Fruit fly (Drosophila melanogaster) whole organism: Measurements from ENCODE around the gene CG45081.
A peak's percentile ranks its signal among the peaks of the same experiment; 100 is the strongest.

Source experiments
- CG8478 ChIP-seq: fragments of >200 bp; optimal IDR thresholded peaks from 2 replicates; lab custom pipeline; 2018; ENCODE audit warnings: inconsistent platforms
- Dll ChIP-seq: fragments of >200 bp; optimal IDR thresholded peaks from 2 replicates; lab custom pipeline; 2017
- EcR ChIP-seq, 2 experiments: fragments of >200 bp; optimal IDR thresholded peaks; 2 replicates each; lab custom pipeline; 2017; ENCODE audit warnings: missing biosample characterization in 2 of 2, missing genetic modification characterization in 2 of 2, missing genetic modification reagents in 2 of 2
- pan ChIP-seq: fragments of >200 bp; optimal IDR thresholded peaks from 2 replicates; lab custom pipeline; 2017
- psq ChIP-seq: fragments of >200 bp; optimal IDR thresholded peaks from 2 replicates; lab custom pipeline; 2017
- usp ChIP-seq: fragments of >200 bp; optimal IDR thresholded peaks from 2 replicates; lab custom pipeline; 2017; ENCODE audit warnings: missing biosample characterization, missing genetic modification characterization, mixed read lengths

The CG45081 gene

dm6 chr3L:19234922-19235702 lies 30.7 kb upstream of the CG45081 start, which contains the start of gene fz2:
Gene fz2 (minus strand): TSS chr3L:19235373.
- TF ChIP-seq usp (GFP tag; lab: Kevin White, UChicago) (no peak), pan (lab: Kevin White, UChicago) (no peak), Dll (lab: Kevin White, UChicago) (no peak), EcR (GFP tag; optimal IDR thresholded peaks at IDR 0.05; lab: Kevin White, UChicago) (no peak), CG8478 (lab: Kevin White, UChicago) (no peak), psq (lab: Kevin White, UChicago) (no peak)

dm6 chr3L:19236060-19236459 lies 29.8 kb upstream of the CG45081 start, which contains the start of gene CG33647:
Gene CG33647 (plus strand): TSS chr3L:19236360.
- TF ChIP-seq Dll (lab: Kevin White, UChicago) (no peak), CG8478 (lab: Kevin White, UChicago) (no peak), EcR (GFP tag; optimal IDR thresholded peaks at IDR 0.05; lab: Kevin White, UChicago) (no peak), usp (GFP tag; lab: Kevin White, UChicago) (no peak), psq (lab: Kevin White, UChicago) (no peak), pan (lab: Kevin White, UChicago) (no peak)

dm6 chr3L:19236554-19236953 lies 29.3 kb upstream of the CG45081 start:
- no peak for TF ChIP-seq psq (lab: Kevin White, UChicago)
- TF ChIP-seq EcR (GFP tag; optimal IDR thresholded peaks at IDR 0.05; lab: Kevin White, UChicago) = no peak
- no peak for TF ChIP-seq pan (lab: Kevin White, UChicago)
- TF ChIP-seq usp (GFP tag; lab: Kevin White, UChicago) = no peak
- TF ChIP-seq Dll (lab: Kevin White, UChicago) = no peak

- no peak for TF ChIP-seq usp (GFP tag; lab: Kevin White, UChicago)
- no peak for TF ChIP-seq psq (lab: Kevin White, UChicago)
- TF ChIP-seq Dll (lab: Kevin White, UChicago) = no peak
- TF ChIP-seq CG8478 (lab: Kevin White, UChicago) = no peak
- no peak for TF ChIP-seq EcR (GFP tag; optimal IDR thresholded peaks at IDR 0.05; lab: Kevin White, UChicago)
- TF ChIP-seq pan (lab: Kevin White, UChicago) = no peak
Observed at dm6 chr3L:19237780-19238179, 28.1 kb upstream of the CG45081 start.

- TF ChIP-seq usp (GFP tag; lab: Kevin White, UChicago) (no peak), psq (lab: Kevin White, UChicago) (no peak), CG8478 (lab: Kevin White, UChicago) (no peak), Dll (lab: Kevin White, UChicago) (no peak), pan (lab: Kevin White, UChicago) (no peak), EcR (GFP tag; optimal IDR thresholded peaks at IDR 0.05; lab: Kevin White, UChicago) (no peak)
Observed at dm6 chr3L:19251643-19252042, 14.2 kb upstream of the CG45081 start.

- TF ChIP-seq psq (lab: Kevin White, UChicago) (no peak), EcR (GFP tag; optimal IDR thresholded peaks at IDR 0.05; lab: Kevin White, UChicago) (no peak), pan (lab: Kevin White, UChicago) (no peak), usp (GFP tag; lab: Kevin White, UChicago) (no peak), Dll (lab: Kevin White, UChicago) (no peak), CG8478 (lab: Kevin White, UChicago) (no peak)
Observed at dm6 chr3L:19254715-19255428, 11.0 kb upstream of the CG45081 start, which contains the start of the genes mRpL21 and rept. Gene mRpL21 (minus strand): TSS chr3L:19255061. Gene rept (plus strand): TSS chr3L:19255340.

- TF ChIP-seq pan (lab: Kevin White, UChicago) (no peak), psq (lab: Kevin White, UChicago) (no peak), usp (GFP tag; lab: Kevin White, UChicago) (no peak), Dll (lab: Kevin White, UChicago) (no peak), CG8478 (lab: Kevin White, UChicago) (no peak), EcR (GFP tag; optimal IDR thresholded peaks at IDR 0.05; lab: Kevin White, UChicago) (no peak)
Observed at dm6 chr3L:19258199-19258598, 7.7 kb upstream of the CG45081 start.

- TF ChIP-seq EcR (GFP tag; optimal IDR thresholded peaks at IDR 0.05; lab: Kevin White, UChicago) (peak in 1 of 2 experiments; percentile 79), pan (lab: Kevin White, UChicago) (no peak)
Observed at dm6 chr3L:19260278-19260803, 5.5 kb upstream of the CG45081 start, which contains the start of gene nes. Gene nes (minus strand): TSS chr3L:19260679.

- no peak for TF ChIP-seq EcR (GFP tag; optimal IDR thresholded peaks at IDR 0.05; lab: Kevin White, UChicago)
- TF ChIP-seq pan (lab: Kevin White, UChicago) = no peak
- no peak for TF ChIP-seq usp (GFP tag; lab: Kevin White, UChicago)
- no peak for TF ChIP-seq CG8478 (lab: Kevin White, UChicago)
- no peak for TF ChIP-seq psq (lab: Kevin White, UChicago)
- TF ChIP-seq Dll (lab: Kevin White, UChicago) = no peak
Observed at dm6 chr3L:19261213-19261612, 4.6 kb upstream of the CG45081 start, which contains the start of gene Bet1. Gene Bet1 (plus strand): TSS chr3L:19261394.

dm6 chr3L:19261720-19262119 lies 4.1 kb upstream of the CG45081 start:
- TF ChIP-seq usp (GFP tag; lab: Kevin White, UChicago) (no peak), CG8478 (lab: Kevin White, UChicago) (no peak), Dll (lab: Kevin White, UChicago) (no peak), EcR (GFP tag; optimal IDR thresholded peaks at IDR 0.05; lab: Kevin White, UChicago) (no peak)
